Fruit fly (Drosophila melanogaster): Measurements from ENCODE around the gene wntD.

- TF ChIP-seq EcR (GFP tag; optimal IDR thresholded peaks at IDR 0.05) (no peak), pan (optimal IDR thresholded peaks at IDR 0.05) (no peak), usp (GFP tag; optimal IDR thresholded peaks at IDR 0.05) (no peak), psq (optimal IDR thresholded peaks at IDR 0.05) (no peak)
These were observed 10.1 kb upstream of the wntD start, which contains the start of gene CG43208 for dm6 chr3R:13303126-13303525.
